Worm (Caenorhabditis elegans): Measurements from ENCODE around the gene C49G7.13.

C49G7.13 gene

DNA sequence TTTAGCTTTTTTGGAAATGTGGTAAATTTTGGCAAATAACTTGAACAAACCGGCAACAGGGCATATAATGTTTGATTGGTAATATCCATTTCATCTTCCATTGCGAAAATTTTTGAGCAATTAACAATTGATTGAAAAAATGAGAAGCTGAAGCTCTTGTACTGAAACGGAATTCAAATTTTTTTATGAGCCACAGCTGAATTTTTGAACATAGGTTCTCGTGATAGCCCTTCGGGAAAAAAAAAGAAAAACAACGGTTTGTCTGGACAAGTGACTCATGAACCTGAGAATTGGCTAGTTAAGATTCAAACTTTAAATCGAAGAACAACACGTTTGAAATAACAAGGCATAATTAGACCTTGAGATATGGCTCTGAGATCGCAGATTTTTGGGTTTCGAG lies 40.1 kb upstream of the C49G7.13 start, which contains the start of gene srx-62:
TSS of gene srx-62 (minus strand) at position 101 of the 400 bp plus-strand sequence.
- TF ChIP-seq ztf-11 (tag; optimal IDR thresholded peaks at IDR 0.05) (no peak), lin-32 (GFP tag; optimal IDR thresholded peaks at IDR 0.05) (no peak), cnd-1 (tag; optimal IDR thresholded peaks at IDR 0.05) (no peak), bed-3 (GFP tag; optimal IDR thresholded peaks at IDR 0.05) (no peak), ceh-83 (GFP tag; optimal IDR thresholded peaks at IDR 0.05) (no peak), unc-120 (tag; optimal IDR thresholded peaks at IDR 0.05; ENCODE audit: poor library complexity, severe bottlenecking) (no peak), unc-62 (GFP tag; optimal IDR thresholded peaks at IDR 0.05) (no peak), lin-13 (tag; optimal IDR thresholded peaks at IDR 0.05) (no peak)

DNA sequence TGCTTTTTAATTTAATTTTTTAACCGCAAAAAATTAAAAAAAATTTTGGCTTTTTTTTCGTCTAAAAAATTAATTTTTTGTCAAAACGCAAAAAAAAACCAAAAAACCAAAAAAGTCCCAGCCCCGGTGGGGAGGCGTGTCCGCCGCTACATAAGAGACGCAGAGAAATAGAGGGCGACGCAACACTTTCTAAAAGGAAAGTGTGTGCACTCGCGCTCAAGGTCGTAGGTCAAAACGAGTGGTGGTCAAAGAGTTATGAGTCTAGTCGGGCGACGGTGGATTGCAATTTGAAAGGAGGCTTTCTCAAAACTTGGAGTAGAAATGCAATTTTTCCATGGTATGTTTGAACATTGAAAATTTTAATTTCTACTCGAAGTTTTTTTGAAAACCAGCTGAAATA lies 31.3 kb upstream of the C49G7.13 start:
- TF ChIP-seq nhr-28 (tag; optimal IDR thresholded peaks at IDR 0.05) (no peak), ztf-11 (tag; optimal IDR thresholded peaks at IDR 0.05) (no peak)

DNA sequence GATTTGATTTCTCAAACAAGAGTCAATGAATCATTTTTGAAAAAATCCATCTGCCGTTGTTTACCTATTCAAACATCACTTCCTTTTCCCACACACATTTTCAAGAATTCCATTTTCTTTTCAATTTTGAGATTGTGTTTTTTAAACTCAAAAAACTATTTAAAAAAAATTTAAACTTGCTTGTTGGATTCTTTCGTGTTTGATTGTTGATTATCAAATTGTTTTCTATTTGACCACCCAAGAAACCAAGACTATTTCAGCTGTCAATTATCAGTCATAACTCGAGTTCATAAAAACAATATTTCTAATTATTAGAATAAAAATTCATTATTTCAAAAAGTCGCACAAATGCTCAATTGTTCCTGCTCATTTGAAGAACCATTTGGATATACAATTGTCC lies 30.7 kb upstream of the C49G7.13 start, which contains the start of gene srh-8:
TSS of gene srh-8 (plus strand) at position 301 of the 400 bp plus-strand sequence.
- TF ChIP-seq sptf-1 (tag; optimal IDR thresholded peaks at IDR 0.05) (no peak), mab-5 (tag; optimal IDR thresholded peaks at IDR 0.05) (no peak), cnd-1 (tag; optimal IDR thresholded peaks at IDR 0.05) (no peak), ceh-43 (GFP tag; optimal IDR thresholded peaks at IDR 0.05) (no peak), sem-2 (GFP tag; optimal IDR thresholded peaks at IDR 0.05) (no peak), drap-1 (GFP tag; optimal IDR thresholded peaks at IDR 0.05) (no peak)

DNA sequence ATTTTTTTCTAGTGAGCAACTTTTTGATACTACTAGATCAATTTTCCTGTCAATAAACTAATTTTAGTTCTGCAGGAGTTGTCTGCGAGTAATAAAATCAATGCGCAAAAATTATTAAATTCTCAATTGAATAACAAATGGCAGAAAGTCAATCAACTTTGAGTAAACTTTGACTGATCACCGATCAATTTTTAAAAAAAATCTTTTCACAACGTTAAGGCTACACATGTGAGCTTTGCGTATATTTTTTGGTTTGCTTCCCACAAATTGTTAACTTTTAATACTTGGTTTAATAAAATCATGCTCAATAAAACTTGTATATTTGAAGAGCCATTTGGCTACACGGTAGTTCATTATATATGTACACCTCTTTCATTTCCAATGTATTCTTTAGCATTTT lies 28.0 kb upstream of the C49G7.13 start, which contains the start of gene srh-7:
TSS of gene srh-7 (plus strand) at position 301 of the 400 bp plus-strand sequence.
- TF ChIP-seq elt-1 (tag; optimal IDR thresholded peaks at IDR 0.05; ENCODE audit: borderline replicate concordance, insufficient read depth) (no peak), nhr-28 (tag; optimal IDR thresholded peaks at IDR 0.05) (no peak), mab-5 (tag; optimal IDR thresholded peaks at IDR 0.05) (no peak), nhr-76 (tag; optimal IDR thresholded peaks at IDR 0.05) (no peak), unc-62 (GFP tag; optimal IDR thresholded peaks at IDR 0.05) (no peak), ceh-39 (tag; optimal IDR thresholded peaks at IDR 0.05) (no peak), tbx-8 (GFP tag; optimal IDR thresholded peaks at IDR 0.05) (no peak), lsy-2 (tag; optimal IDR thresholded peaks at IDR 0.05) (no peak), M03D4.4 (tag; optimal IDR thresholded peaks at IDR 0.05) (no peak), hlh-1 (tag; optimal IDR thresholded peaks at IDR 0.05) (no peak), ztf-11 (tag; optimal IDR thresholded peaks at IDR 0.05) (no peak), unc-120 (tag; optimal IDR thresholded peaks at IDR 0.05; ENCODE audit: poor library complexity, severe bottlenecking) (no peak), snpc-4 (tag; optimal IDR thresholded peaks at IDR 0.05) (no peak), mep-1 (tag; optimal IDR thresholded peaks at IDR 0.05) (no peak), ces-1 (GFP tag; optimal IDR thresholded peaks at IDR 0.05) (no peak), ceh-83 (GFP tag; optimal IDR thresholded peaks at IDR 0.05) (no peak), blmp-1 (tag; optimal IDR thresholded peaks at IDR 0.05) (no peak), lin-32 (GFP tag; optimal IDR thresholded peaks at IDR 0.05) (no peak), sem-2 (GFP tag; optimal IDR thresholded peaks at IDR 0.05) (no peak), nhr-2 (tag; optimal IDR thresholded peaks at IDR 0.05) (no peak)

DNA sequence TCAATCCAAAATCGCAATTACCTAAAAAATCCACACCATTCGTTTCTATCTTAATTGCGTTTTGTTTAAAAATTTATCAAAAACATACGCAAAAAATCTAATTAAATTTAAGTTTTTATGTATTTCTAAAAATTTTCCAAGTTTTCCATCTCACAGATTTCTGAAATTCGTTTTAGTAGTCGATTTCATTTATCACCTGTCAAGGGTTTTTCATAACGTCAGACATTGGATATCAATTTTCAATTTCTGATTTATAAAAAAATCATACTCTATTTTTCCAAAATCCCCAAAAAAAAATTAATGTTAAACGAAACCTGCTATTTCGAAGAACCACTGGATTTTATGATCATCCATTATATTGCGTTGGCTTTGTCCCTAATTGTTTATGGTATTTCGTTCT lies 25.7 kb upstream of the C49G7.13 start, which contains the start of gene srh-4:
TSS of gene srh-4 (plus strand) at position 301 of the 400 bp plus-strand sequence.
- TF ChIP-seq snpc-4 (tag; optimal IDR thresholded peaks at IDR 0.05) = no peak
- no peak for TF ChIP-seq nhr-237 (tag; optimal IDR thresholded peaks at IDR 0.05)
- no peak for TF ChIP-seq bed-3 (GFP tag; optimal IDR thresholded peaks at IDR 0.05)
- TF ChIP-seq sem-2 (GFP tag; optimal IDR thresholded peaks at IDR 0.05) = no peak
- TF ChIP-seq cnd-1 (tag; optimal IDR thresholded peaks at IDR 0.05) = no peak
- TF ChIP-seq zip-8 (tag; optimal IDR thresholded peaks at IDR 0.05) = no peak
- no peak for TF ChIP-seq ceh-39 (tag; optimal IDR thresholded peaks at IDR 0.05)
- TF ChIP-seq unc-39 (tag; optimal IDR thresholded peaks at IDR 0.05) = no peak
- no peak for TF ChIP-seq tbx-8 (GFP tag; optimal IDR thresholded peaks at IDR 0.05)
- TF ChIP-seq ces-1 (GFP tag; optimal IDR thresholded peaks at IDR 0.05) = no peak
- TF ChIP-seq blmp-1 (tag; optimal IDR thresholded peaks at IDR 0.05) = no peak
- TF ChIP-seq pha-4 (tag; optimal IDR thresholded peaks at IDR 0.05) = no peak
- no peak for TF ChIP-seq ceh-43 (GFP tag; optimal IDR thresholded peaks at IDR 0.05)
- no peak for TF ChIP-seq lin-32 (GFP tag; optimal IDR thresholded peaks at IDR 0.05)
- TF ChIP-seq unc-62 (GFP tag; optimal IDR thresholded peaks at IDR 0.05) = no peak
- no peak for TF ChIP-seq mls-2 (tag; optimal IDR thresholded peaks at IDR 0.05)

All from whole organism, mixed stage, embryonic.